Worm (Caenorhabditis elegans): ENCODE data around the gene pitr-3.

The pitr-3 gene

ce11 chrV:9155616-9156015 is 14.4 kb upstream of the pitr-3 start:
- TF ChIP-seq Y5F2A.4 (GFP tag; optimal IDR thresholded peaks at IDR 0.05) = no peak
- peak; percentile 91 for TF ChIP-seq mdt-29 (GFP tag; IDR thresholded peaks at IDR 0.05)

- TF ChIP-seq F44E2.7 (GFP tag; IDR thresholded peaks at IDR 0.05) = no peak
- TF ChIP-seq aha-1 (tag) = peak; percentile 66
These were observed 13.6 kb upstream of the pitr-3 start, which contains the start of gene B0222.5 for ce11 chrV:9154772-9155171. TSS of gene B0222.5 (minus strand) at chrV:9154872.

- no peak for TF ChIP-seq hlh-11 (tag; optimal IDR thresholded peaks at IDR 0.05)
- TF ChIP-seq ctbp-1 (GFP tag; IDR thresholded peaks at IDR 0.05) = no peak
- no peak for TF ChIP-seq zip-11 (GFP tag; IDR thresholded peaks at IDR 0.05)
- no peak for TF ChIP-seq lin-1 (GFP tag; IDR thresholded peaks at IDR 0.05)
- no peak for TF ChIP-seq nhr-76 (tag; optimal IDR thresholded peaks at IDR 0.05)
- no peak for TF ChIP-seq lsy-2 (tag; optimal IDR thresholded peaks at IDR 0.05)
- no peak for TF ChIP-seq egl-43 (GFP tag; IDR thresholded peaks at IDR 0.05)
- TF ChIP-seq lin-38 (GFP tag; IDR thresholded peaks at IDR 0.05) = no peak
- no peak for TF ChIP-seq nhr-41 (GFP tag; IDR thresholded peaks at IDR 0.05)
- no peak for TF ChIP-seq nhr-77 (tag; optimal IDR thresholded peaks at IDR 0.05)
- TF ChIP-seq nhr-28 (tag; optimal IDR thresholded peaks at IDR 0.05) = no peak
- no peak for TF ChIP-seq cey-2 (tag; optimal IDR thresholded peaks at IDR 0.05; ENCODE audit: borderline replicate concordance, insufficient read depth)
- TF ChIP-seq T20F7.1 (GFP tag; optimal IDR thresholded peaks at IDR 0.05) = no peak
- TF ChIP-seq ztf-11 (tag; optimal IDR thresholded peaks at IDR 0.05) = no peak
- no peak for TF ChIP-seq ceh-44 (GFP tag; IDR thresholded peaks at IDR 0.05)
These were observed 11.1 kb upstream of the pitr-3 start for ce11 chrV:9152339-9152738.

ce11 chrV:9148151-9148550 is 7.0 kb upstream of the pitr-3 start:
- TF ChIP-seq spr-3 (GFP tag; optimal IDR thresholded peaks at IDR 0.05) = no peak
- no peak for TF ChIP-seq dve-1 (tag; optimal IDR thresholded peaks at IDR 0.05; ENCODE audit: insufficient read depth)
- TF ChIP-seq ceh-28 (tag; optimal IDR thresholded peaks at IDR 0.05) = no peak

- TF ChIP-seq unc-62 (GFP tag; optimal IDR thresholded peaks at IDR 0.05 in 1 of 2) (peak in 1 of 2 experiments; percentile 95), unc-62 (tag; optimal IDR thresholded peaks at IDR 0.05) (no peak), mxl-3 (GFP tag; optimal IDR thresholded peaks at IDR 0.05) (peak; percentile 56), aha-1 (tag) (no peak), hlh-11 (tag; optimal IDR thresholded peaks at IDR 0.05) (peak; percentile 35), nhr-6 (tag; optimal IDR thresholded peaks at IDR 0.05) (no peak), nhr-48 (tag; optimal IDR thresholded peaks at IDR 0.05) (peak; percentile 37), hlh-30 (tag; optimal IDR thresholded peaks at IDR 0.05; ENCODE audit: insufficient read depth) (peak; percentile 42), nhr-28 (tag; optimal IDR thresholded peaks at IDR 0.05) (peak; percentile 5), dmd-6 (GFP tag; IDR thresholded peaks at IDR 0.05) (peak; percentile 25; the same call in 1 of the 2 replicates)
These were observed 5.8 kb upstream of the pitr-3 start, which contains the start of gene spl-2 for ce11 chrV:9146849-9147557. TSS of gene spl-2 (minus strand) at chrV:9146899.

ce11 chrV:9146196-9146595 is 5.0 kb upstream of the pitr-3 start:
- TF ChIP-seq duxl-1 (tag; optimal IDR thresholded peaks at IDR 0.05; ENCODE audit: poor library complexity) = no peak
- peak; percentile 75 for TF ChIP-seq dmd-6 (GFP tag; IDR thresholded peaks at IDR 0.05)
- no peak for TF ChIP-seq F26F4.8 (GFP tag; conservative IDR thresholded peaks at IDR 0.05)
- TF ChIP-seq hlh-30 (tag; optimal IDR thresholded peaks at IDR 0.05; ENCODE audit: insufficient read depth) = no peak
- TF ChIP-seq ceh-32 (tag; optimal IDR thresholded peaks at IDR 0.05; ENCODE audit: poor library complexity) = no peak
- peak; percentile 38 for TF ChIP-seq hlh-11 (tag; optimal IDR thresholded peaks at IDR 0.05)
- TF ChIP-seq lin-29 (GFP tag; IDR thresholded peaks at IDR 0.05) = no peak
- peak; percentile 3 for TF ChIP-seq nhr-28 (tag; optimal IDR thresholded peaks at IDR 0.05)
- TF ChIP-seq rbr-2 (tag; optimal IDR thresholded peaks at IDR 0.05) = no peak
- no peak for TF ChIP-seq F44E2.7 (GFP tag; IDR thresholded peaks at IDR 0.05)
- TF ChIP-seq pqm-1 (tag; optimal IDR thresholded peaks at IDR 0.05) = peak; percentile 23
- TF ChIP-seq php-3 (GFP tag; IDR thresholded peaks at IDR 0.05) = no peak
- TF ChIP-seq mdl-1 (tag; optimal IDR thresholded peaks at IDR 0.05) = no peak
- no peak for TF ChIP-seq ZK546.5 (tag; optimal IDR thresholded peaks at IDR 0.05)
- TF ChIP-seq mdt-29 (GFP tag; IDR thresholded peaks at IDR 0.05) = no peak
- TF ChIP-seq tra-1 (GFP tag; IDR thresholded peaks at IDR 0.05) = 0 out of 2 replicates have a peak, but pooled peaks have one; percentile 17
- no peak for TF ChIP-seq unc-39 (tag; optimal IDR thresholded peaks at IDR 0.05)
- TF ChIP-seq cey-2 (tag; optimal IDR thresholded peaks at IDR 0.05; ENCODE audit: borderline replicate concordance, insufficient read depth) = no peak
